Worm (Caenorhabditis elegans) whole organism, late embryonic: ENCODE measurements around the gene T10B5.7.

Experiments used
- T23F11.4 ChIP-seq: fragments of 200-800 bp; sonication (Bioruptor generic); optimal IDR thresholded peaks from 2 replicates; lab custom pipeline; 2018; ENCODE audit warnings: mild to moderate bottlenecking, missing genetic modification characterization, missing compliant biosample characterization
- eyg-1 ChIP-seq: sonication (generic microtip); optimal IDR thresholded peaks from 2 replicates; lab custom pipeline; 2016; ENCODE audit warnings: missing genotype, missing genetic modification characterization, missing compliant biosample characterization
- gmeb-2 ChIP-seq: sonication (generic microtip); optimal IDR thresholded peaks from 2 replicates; lab custom pipeline; 2016; ENCODE audit warnings: missing genetic modification characterization, inconsistent platforms, missing compliant biosample characterization
- hlh-13 ChIP-seq: fragments of 200-800 bp; sonication (Bioruptor generic); optimal IDR thresholded peaks from 2 replicates; lab custom pipeline; 2018; ENCODE audit warnings: mild to moderate bottlenecking, missing genetic modification characterization, missing compliant biosample characterization
- pag-3 ChIP-seq: sonication (generic microtip); optimal IDR thresholded peaks from 2 replicates; lab custom pipeline; 2016; ENCODE audit warnings: missing compliant biosample characterization, missing genetic modification characterization, borderline replicate concordance
- sox-4 ChIP-seq: sonication (generic microtip); optimal IDR thresholded peaks from 2 replicates; lab custom pipeline; 2017; ENCODE audit warnings: mild to moderate bottlenecking, missing genetic modification characterization, inconsistent platforms, missing compliant biosample characterization
- unc-55 ChIP-seq: sonication (generic microtip); optimal IDR thresholded peaks from 2 replicates; lab custom pipeline; 2017; ENCODE audit warnings: missing biosample characterization, missing genetic modification reagents, missing genetic modification characterization

ce11 chrV:1862954-1863353 lies 17.0 kb downstream of the T10B5.7 start:
- TF ChIP-seq unc-55 (GFP tag; lab: Kevin White, UChicago), result no peak
- no peak for TF ChIP-seq pag-3
- no peak for TF ChIP-seq eyg-1
- no peak for TF ChIP-seq T23F11.4 (GFP tag; lab: Kevin White, UChicago)
- no peak for TF ChIP-seq sox-4 (tag; lab: Kevin White, UChicago)
- TF ChIP-seq gmeb-2, result no peak
- TF ChIP-seq hlh-13 (GFP tag; lab: Kevin White, UChicago), result no peak
